Worm (Caenorhabditis elegans) whole organism, L4/young adult: Measurements from ENCODE around the gene zig-5.

Experiments used
- W03F9.2 ChIP-seq: fragments of 150-350 bp; optimal IDR thresholded peaks from 2 replicates; lab custom pipeline; 2014; ENCODE audit warnings: missing biosample characterization, missing genetic modification characterization
- dao-5 ChIP-seq: sonication (generic microtip); optimal IDR thresholded peaks from 2 replicates; lab custom pipeline; 2016; ENCODE audit warnings: missing genotype, missing genetic modification characterization, moderate library complexity, missing compliant biosample characterization
- him-1 ChIP-seq: sonication (generic microtip); optimal IDR thresholded peaks from 2 replicates; lab custom pipeline; 2016; ENCODE audit warnings: missing genotype, missing genetic modification reagents, missing genetic modification characterization, missing compliant biosample characterization

ce11 chrIII:10920044-10920443 lies 33.3 kb downstream of the zig-5 start, which contains the start of gene vab-7:
- no peak for TF ChIP-seq dao-5
- TF ChIP-seq him-1: no peak
- TF ChIP-seq W03F9.2 (tag; lab: Kevin White, UChicago): no peak
